Fruit fly (Drosophila melanogaster) whole organism, embryonic: ENCODE results near the gene ClpX.

Experiments
- Aef1 ChIP-seq: fragments of 200-800 bp; sonication (Bioruptor generic); IDR thresholded peaks from 3 replicates; pipeline ENCODE4 v1.3.6; 2022; ENCODE audit warnings: missing biosample characterization, missing genetic modification characterization
- Atf-2 ChIP-seq: fragments of 200-800 bp; sonication (Bioruptor generic); optimal IDR thresholded peaks from 2 replicates; lab custom pipeline; 2016; ENCODE audit warnings: missing biosample characterization, missing genetic modification characterization
- BtbVII ChIP-seq: fragments of 200-800 bp; sonication (Bioruptor generic); optimal IDR thresholded peaks from 3 replicates; lab custom pipeline; 2017; ENCODE audit warnings: missing biosample characterization, mild to moderate bottlenecking, missing genetic modification characterization
- CG10366 ChIP-seq: fragments of 200-800 bp; sonication (Bioruptor generic); IDR thresholded peaks from 2 replicates; pipeline ENCODE4 v1.3.6; 2022; ENCODE audit warnings: missing biosample characterization, missing genetic modification characterization
- CG10654 ChIP-seq: fragments of 200-800 bp; sonication (Bioruptor generic); optimal IDR thresholded peaks from 2 replicates; lab custom pipeline; 2016; ENCODE audit warnings: missing biosample characterization, missing genetic modification characterization
- CG11085 ChIP-seq: fragments of 200-800 bp; sonication (Bioruptor generic); IDR thresholded peaks from 2 replicates; pipeline ENCODE4 v1.3.6; 2022; ENCODE audit warnings: missing biosample characterization, missing genetic modification characterization
- CG11247 ChIP-seq: fragments of 200-800 bp; sonication (Bioruptor generic); IDR thresholded peaks from 2 replicates; pipeline ENCODE4 v1.3.6; 2022; ENCODE audit warnings: missing biosample characterization, missing genetic modification characterization
- CG11398 ChIP-seq: fragments of 200-800 bp; sonication (Bioruptor generic); optimal IDR thresholded peaks from 2 replicates; lab custom pipeline; 2016; ENCODE audit warnings: missing biosample characterization, missing genetic modification characterization
- CG11456 ChIP-seq: fragments of 200-800 bp; sonication (Bioruptor generic); IDR thresholded peaks from 3 replicates; pipeline ENCODE4 v1.3.6; 2022; ENCODE audit warnings: missing biosample characterization, missing genetic modification characterization
- CG11560 ChIP-seq: fragments of 200-800 bp; sonication (Bioruptor generic); IDR thresholded peaks from 3 replicates; pipeline ENCODE4 v1.3.6; 2022; ENCODE audit warnings: missing biosample characterization, missing genetic modification characterization
- CG11695 ChIP-seq: fragments of 200-800 bp; sonication (Bioruptor generic); IDR thresholded peaks from 3 replicates; pipeline ENCODE4 v1.3.6; 2022; ENCODE audit warnings: missing biosample characterization, missing genetic modification characterization
- CG12104 ChIP-seq: fragments of 200-800 bp; sonication (Bioruptor generic); optimal IDR thresholded peaks from 3 replicates; lab custom pipeline; 2016; ENCODE audit warnings: missing biosample characterization, missing genetic modification characterization
- CG1233 ChIP-seq: fragments of 200-800 bp; sonication (Bioruptor generic); optimal IDR thresholded peaks from 4 replicates; lab custom pipeline; 2018; ENCODE audit warnings: missing biosample characterization, mild to moderate bottlenecking, missing genetic modification characterization
- CG15073 ChIP-seq: fragments of 200-800 bp; sonication (Bioruptor generic); optimal IDR thresholded peaks from 2 replicates; lab custom pipeline; 2016; ENCODE audit warnings: missing biosample characterization, missing genetic modification characterization
- CG16863 ChIP-seq: fragments of 200-800 bp; sonication (Bioruptor generic); optimal IDR thresholded peaks from 3 replicates; lab custom pipeline; 2016; ENCODE audit warnings: missing biosample characterization, missing genetic modification characterization
- CG17568 ChIP-seq: fragments of 200-800 bp; sonication (Bioruptor generic); optimal IDR thresholded peaks from 2 replicates; lab custom pipeline; 2018; ENCODE audit warnings: missing biosample characterization, mild to moderate bottlenecking, missing genetic modification characterization, moderate library complexity
- CG17912 ChIP-seq: fragments of 200-800 bp; sonication (Bioruptor generic); optimal IDR thresholded peaks from 2 replicates; lab custom pipeline; 2018; ENCODE audit warnings: missing biosample characterization, mild to moderate bottlenecking, missing genetic modification characterization
- CG2875 ChIP-seq: fragments of 200-800 bp; sonication (Bioruptor generic); optimal IDR thresholded peaks from 2 replicates; lab custom pipeline; 2017; ENCODE audit warnings: missing biosample characterization, mild to moderate bottlenecking, missing genetic modification characterization, missing genetic modification reagents
- CG2889 ChIP-seq: fragments of 200-800 bp; sonication (Bioruptor generic); IDR thresholded peaks from 3 replicates; pipeline ENCODE4 v1.3.6; 2022; ENCODE audit warnings: missing biosample characterization, missing genetic modification characterization
- CG30403 ChIP-seq: fragments of 200-800 bp; sonication (Bioruptor generic); optimal IDR thresholded peaks from 3 replicates; lab custom pipeline; 2016; ENCODE audit warnings: missing biosample characterization, missing genetic modification characterization
- CG31224 ChIP-seq: fragments of 200-800 bp; sonication (Bioruptor generic); IDR thresholded peaks from 2 replicates; pipeline ENCODE4 v1.3.6; 2022; ENCODE audit warnings: missing biosample characterization, missing genetic modification characterization
- CG32767 ChIP-seq: fragments of 200-800 bp; sonication (Bioruptor generic); IDR thresholded peaks from 2 replicates; pipeline ENCODE4 v1.3.6; 2022; ENCODE audit warnings: missing biosample characterization, missing genetic modification characterization
- CG3726 ChIP-seq: fragments of 200-800 bp; sonication (Bioruptor generic); IDR thresholded peaks from 3 replicates; pipeline ENCODE4, ENCODE4 v1.3.6; 2022; ENCODE audit warnings: missing biosample characterization, missing genetic modification characterization
- CG3847 ChIP-seq: fragments of 200-800 bp; sonication (Bioruptor generic); IDR thresholded peaks from 2 replicates; pipeline ENCODE4 v1.3.6; 2022; ENCODE audit warnings: missing biosample characterization, missing genetic modification characterization
- CG42726 ChIP-seq: fragments of 200-800 bp; sonication (Bioruptor generic); IDR thresholded peaks from 2 replicates; pipeline ENCODE4 v1.3.6; 2022; ENCODE audit warnings: missing biosample characterization, missing genetic modification characterization; ENCODE audit not compliant: partially characterized antibody
- CG6765 ChIP-seq: fragments of 200-800 bp; sonication (Bioruptor generic); optimal IDR thresholded peaks from 3 replicates; lab custom pipeline; 2017; ENCODE audit warnings: missing biosample characterization, mild to moderate bottlenecking, missing genetic modification characterization
- CG8089 ChIP-seq: fragments of 200-800 bp; sonication (Bioruptor generic); optimal IDR thresholded peaks from 3 replicates; lab custom pipeline; 2016; ENCODE audit warnings: missing biosample characterization, missing genetic modification characterization
- CG8388 ChIP-seq: fragments of 200-800 bp; sonication (Bioruptor generic); optimal IDR thresholded peaks from 2 replicates; lab custom pipeline; 2019; ENCODE audit warnings: missing biosample characterization, mild to moderate bottlenecking, missing genetic modification characterization, moderate library complexity
- CG9727 ChIP-seq: fragments of 200-800 bp; sonication (Bioruptor generic); optimal IDR thresholded peaks from 3 replicates; lab custom pipeline; 2017; ENCODE audit warnings: missing biosample characterization, mild to moderate bottlenecking, missing genetic modification characterization
- CG9817 ChIP-seq: fragments of 200-800 bp; sonication (Bioruptor generic); optimal IDR thresholded peaks from 2 replicates; lab custom pipeline; 2018; ENCODE audit warnings: missing biosample characterization, mild to moderate bottlenecking, missing genetic modification characterization, moderate library complexity
- Ets97D ChIP-seq: fragments of 200-800 bp; sonication (Bioruptor generic); optimal IDR thresholded peaks from 3 replicates; lab custom pipeline; 2016; ENCODE audit warnings: missing biosample characterization, missing genetic modification characterization
- Rfx ChIP-seq: fragments of 200-800 bp; sonication (Bioruptor generic); IDR thresholded peaks from 2 replicates; pipeline ENCODE4 v1.3.6; 2022; ENCODE audit warnings: missing biosample characterization, missing genetic modification characterization
- Sin3A ChIP-seq: fragments of >200 bp; optimal IDR thresholded peaks from 2 replicates; lab custom pipeline; 2018
- Sry-δ ChIP-seq: fragments of 200-800 bp; sonication (Bioruptor generic); optimal IDR thresholded peaks from 2 replicates; lab custom pipeline; 2016; ENCODE audit warnings: missing biosample characterization, missing genetic modification characterization
- bigmax ChIP-seq: fragments of 200-800 bp; sonication (Bioruptor generic); optimal IDR thresholded peaks from 2 replicates; lab custom pipeline; 2018; ENCODE audit warnings: missing biosample characterization, mild to moderate bottlenecking, missing genetic modification characterization
- cg ChIP-seq: fragments of 200-800 bp; sonication (Bioruptor generic); optimal IDR thresholded peaks from 3 replicates; lab custom pipeline; 2019; ENCODE audit warnings: missing biosample characterization, mild to moderate bottlenecking, missing genetic modification characterization, moderate library complexity
- ci ChIP-seq: fragments of 200-800 bp; sonication (Bioruptor generic); IDR thresholded peaks from 3 replicates; pipeline ENCODE4 v1.3.6; 2022; ENCODE audit warnings: missing biosample characterization, missing genetic modification characterization
- da ChIP-seq: fragments of 200-800 bp; sonication (Bioruptor generic); optimal IDR thresholded peaks from 2 replicates; lab custom pipeline; 2016; ENCODE audit warnings: missing biosample characterization, missing genetic modification characterization
- dmrt11E ChIP-seq: fragments of 200-800 bp; sonication (Bioruptor generic); optimal IDR thresholded peaks from 3 replicates; lab custom pipeline; 2018; ENCODE audit warnings: missing biosample characterization, mild to moderate bottlenecking, missing genetic modification characterization, moderate library complexity
- ftz-f1 ChIP-seq: fragments of 200-800 bp; sonication (Bioruptor generic); optimal IDR thresholded peaks from 2 replicates; lab custom pipeline; 2016; ENCODE audit warnings: missing biosample characterization, missing genetic modification characterization
- gsb ChIP-seq: fragments of 200-800 bp; sonication (Bioruptor generic); IDR thresholded peaks from 2 replicates; pipeline ENCODE4 v1.3.6; 2022; ENCODE audit warnings: missing biosample characterization, missing genetic modification characterization
- h ChIP-seq: fragments of >200 bp; optimal IDR thresholded peaks from 2 replicates; lab custom pipeline; 2017
- her ChIP-seq: fragments of 200-800 bp; sonication (Bioruptor generic); optimal IDR thresholded peaks from 2 replicates; lab custom pipeline; 2016; ENCODE audit warnings: missing biosample characterization, missing genetic modification characterization
- ind ChIP-seq: fragments of 200-800 bp; sonication (Bioruptor generic); optimal IDR thresholded peaks from 3 replicates; lab custom pipeline; 2016; ENCODE audit warnings: missing biosample characterization, missing genetic modification characterization
- jumu ChIP-seq: fragments of 200-800 bp; sonication (Bioruptor generic); optimal IDR thresholded peaks from 3 replicates; lab custom pipeline; 2016; ENCODE audit warnings: missing biosample characterization, missing genetic modification characterization
- psq ChIP-seq: fragments of 200-800 bp; sonication (Bioruptor generic); optimal IDR thresholded peaks from 2 replicates; lab custom pipeline; 2017; ENCODE audit warnings: missing biosample characterization, missing genetic modification characterization
- shn ChIP-seq: fragments of 200-800 bp; sonication (Bioruptor generic); optimal IDR thresholded peaks from 3 replicates; lab custom pipeline; 2016; ENCODE audit warnings: missing biosample characterization, missing genetic modification characterization
- sna ChIP-seq: fragments of 200-800 bp; sonication (Bioruptor generic); IDR thresholded peaks from 2 replicates; pipeline ENCODE4 v1.3.6; 2022; ENCODE audit warnings: missing biosample characterization, missing genetic modification characterization; ENCODE audit not compliant: partially characterized antibody
- tio ChIP-seq: fragments of 200-800 bp; sonication (Bioruptor generic); optimal IDR thresholded peaks from 2 replicates; lab custom pipeline; 2017; ENCODE audit warnings: missing biosample characterization, missing genetic modification characterization, inconsistent platforms
- tna ChIP-seq: fragments of 200-800 bp; sonication (Bioruptor generic); IDR thresholded peaks from 2 replicates; pipeline ENCODE4 v1.3.6; 2022; ENCODE audit warnings: missing biosample characterization, missing genetic modification characterization; ENCODE audit not compliant: partially characterized antibody
- unc-4 ChIP-seq: fragments of 200-800 bp; sonication (Bioruptor generic); IDR thresholded peaks from 2 replicates; pipeline ENCODE4 v1.3.6; 2022; ENCODE audit warnings: missing biosample characterization, missing genetic modification characterization; ENCODE audit not compliant: partially characterized antibody

The ClpX gene

DNA sequence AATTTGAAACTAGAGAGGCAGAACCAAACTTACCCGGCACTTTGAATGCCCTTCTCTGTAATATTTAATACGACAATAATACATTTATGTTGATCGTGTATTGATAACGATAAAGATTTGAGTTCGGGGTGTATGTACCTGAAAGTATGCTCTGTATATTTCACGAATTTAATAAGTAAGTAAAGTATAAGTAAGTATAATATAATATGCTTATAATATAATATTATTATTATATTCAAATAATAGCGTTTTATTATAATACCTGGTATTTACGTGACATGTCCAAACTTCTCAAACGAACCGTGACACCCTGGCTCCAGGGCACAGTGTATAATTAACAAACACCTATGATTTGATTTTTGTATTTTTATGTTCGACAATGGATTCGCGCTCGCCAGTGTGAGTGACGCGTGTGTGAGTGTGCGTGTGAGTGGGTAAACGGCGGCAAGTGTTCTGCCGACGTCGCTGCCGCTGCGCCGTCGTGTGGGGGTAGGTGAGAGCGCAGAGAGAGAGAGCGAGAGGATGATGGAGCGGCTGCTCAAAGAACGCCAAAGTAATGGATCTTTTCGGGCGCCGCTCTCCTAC, 13.8 kb downstream of the ClpX start (continued):
- TF ChIP-seq CG11456 (GFP tag; lab: Robert Waterston, UW) (peak; percentile 61; the same call in 1 of the 3 replicates), CG11247 (peak; percentile 12; the same call in 1 of the 2 replicates), CG31224 (peak; percentile 61; the same call in 1 of the 2 replicates), CG8388 (GFP tag; lab: Kevin White, UChicago) (peak; percentile 54), CG17568 (GFP tag; lab: Kevin White, UChicago) (no peak), ftz-f1 (GFP tag; lab: Kevin White, UChicago) (no peak), her (GFP tag; lab: Kevin White, UChicago) (no peak), unc-4 (GFP tag; lab: Robert Waterston, UW) (no peak), Sry-δ (GFP tag; lab: Kevin White, UChicago) (no peak), CG9727 (peak; percentile 81), CG8089 (GFP tag; lab: Kevin White, UChicago) (no peak), CG2875 (GFP tag; lab: Kevin White, UChicago) (peak; percentile 40), bigmax (GFP tag; lab: Kevin White, UChicago) (no peak), Rfx (GFP tag; lab: Robert Waterston, UW) (peak; percentile 74), Ets97D (GFP tag; lab: Kevin White, UChicago) (no peak), CG15073 (GFP tag; lab: Kevin White, UChicago) (no peak), CG11695 (GFP tag; lab: Robert Waterston, UW) (peak; percentile 76), CG17912 (GFP tag; lab: Kevin White, UChicago) (no peak), shn (no peak), CG9817 (tag; lab: Kevin White, UChicago) (peak; percentile 73), CG32767 (GFP tag; lab: Robert Waterston, UW) (0 out of 2 replicates have a peak, but pooled peaks have one; percentile 7), BtbVII (GFP tag; lab: Kevin White, UChicago) (peak; percentile 87), Atf-2 (GFP tag; lab: Kevin White, UChicago) (no peak), da (GFP tag; lab: Kevin White, UChicago) (no peak), psq (no peak), dmrt11E (tag; lab: Kevin White, UChicago) (no peak), CG6765 (GFP tag; lab: Kevin White, UChicago) (peak; percentile 76), CG11560 (tag; lab: Robert Waterston, UW) (no peak), ind (GFP tag; lab: Kevin White, UChicago) (peak; percentile 73), CG42726 (GFP tag; lab: Robert Waterston, UW) (no peak), CG2889 (GFP tag; lab: Robert Waterston, UW) (0 out of 3 replicates have a peak, but pooled peaks have one; percentile 17), cg (peak; percentile 81), CG11398 (GFP tag; lab: Kevin White, UChicago) (no peak), CG30403 (peak; percentile 55), CG12104 (GFP tag; lab: Kevin White, UChicago) (peak; percentile 64), CG11085 (GFP tag; lab: Robert Waterston, UW) (no peak; the same call in 1 of the 2 replicates), gsb (GFP tag; lab: Robert Waterston, UW) (0 out of 2 replicates have a peak, but pooled peaks have one; percentile 43), h (no peak), sna (GFP tag; lab: Robert Waterston, UW) (no peak), jumu (GFP tag; lab: Kevin White, UChicago) (no peak), Aef1 (GFP tag; lab: Robert Waterston, UW) (peak; percentile 58; the same call in 2 of the 3 replicates), CG3847 (GFP tag; lab: Robert Waterston, UW) (peak; percentile 57), tna (GFP tag; lab: Robert Waterston, UW) (no peak), CG3726 (GFP tag; lab: Robert Waterston, UW) (no peak), ci (GFP tag; lab: Robert Waterston, UW) (0 out of 3 replicates have a peak, but pooled peaks have one; percentile 20), CG1233 (GFP tag; lab: Kevin White, UChicago) (peak; percentile 79), CG10366 (GFP tag; lab: Robert Waterston, UW) (peak; percentile 46; the same call in 1 of the 2 replicates), Sin3A (no peak), tio (peak; percentile 48), CG16863 (GFP tag; lab: Kevin White, UChicago) (no peak), CG10654 (peak; percentile 70)
